Worm (Caenorhabditis elegans): ENCODE results near the gene C11E4.6.

ce11 chrX:9568574-9568973 lies 41.8 kb upstream of the C11E4.6 start:
- TF ChIP-seq irx-1 (tag; optimal IDR thresholded peaks at IDR 0.05), result no peak
- TF ChIP-seq aly-2 (tag; optimal IDR thresholded peaks at IDR 0.05), result no peak
- TF ChIP-seq zag-1 (tag; optimal IDR thresholded peaks at IDR 0.05), result no peak
- no peak for TF ChIP-seq nhr-237 (tag; optimal IDR thresholded peaks at IDR 0.05)
- TF ChIP-seq lin-35 (GFP tag; optimal IDR thresholded peaks at IDR 0.05), result peak in 1 of 2 experiments; percentile 3
- no peak for TF ChIP-seq pqm-1 (tag; optimal IDR thresholded peaks at IDR 0.05)
- TF ChIP-seq sox-4 (tag; optimal IDR thresholded peaks at IDR 0.05), result no peak
- no peak for TF ChIP-seq sup-37 (GFP tag; optimal IDR thresholded peaks at IDR 0.05)
- no peak for TF ChIP-seq lin-13 (GFP tag; optimal IDR thresholded peaks at IDR 0.05)
